Worm (Caenorhabditis elegans): ENCODE results near the gene B0393.5.

DNA sequence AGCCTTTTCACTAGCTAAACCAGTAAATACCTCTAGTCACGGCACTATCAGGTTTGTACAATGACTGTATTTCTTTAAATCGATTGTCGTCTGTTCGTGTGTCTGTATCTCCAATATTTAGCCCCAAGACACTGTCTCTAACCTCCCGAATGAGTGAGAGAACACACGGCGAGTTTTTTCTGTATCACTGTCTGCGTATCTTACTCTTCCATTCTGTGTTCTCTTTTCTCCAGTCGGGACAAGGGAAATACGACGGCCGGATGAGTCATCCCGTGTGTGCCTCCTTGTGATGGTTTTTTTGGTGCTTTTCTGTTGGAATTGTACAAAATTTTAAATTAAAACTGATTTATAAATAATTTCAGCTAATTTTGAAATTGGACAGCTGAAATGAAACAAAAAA is 30.5 kb downstream of the B0393.5 start:
- no peak for TF ChIP-seq med-1 (GFP tag; optimal IDR thresholded peaks at IDR 0.05; ENCODE audit: insufficient read depth)
- TF ChIP-seq flt-1 (GFP tag; IDR thresholded peaks at IDR 0.05): no peak
- TF ChIP-seq cog-1 (tag; optimal IDR thresholded peaks at IDR 0.05): no peak
- no peak for TF ChIP-seq ref-1 (GFP tag; conservative IDR thresholded peaks at IDR 0.05)
- no peak for TF ChIP-seq tab-1 (GFP tag; IDR thresholded peaks at IDR 0.05)
- no peak for TF ChIP-seq ztf-29 (GFP tag; IDR thresholded peaks at IDR 0.05)
- no peak for TF ChIP-seq ztf-23 (GFP tag; IDR thresholded peaks at IDR 0.05)
- TF ChIP-seq klf-2 (GFP tag; conservative IDR thresholded peaks at IDR 0.05): no peak
